Worm (Caenorhabditis elegans): ENCODE measurements around the gene C04E6.12.

C04E6.12 gene

ce11 chrV:5963696-5964095 is 43.9 kb upstream of the C04E6.12 start, which contains the start of gene pcm-1 (continued):
- TF ChIP-seq ZK546.5 (tag; optimal IDR thresholded peaks at IDR 0.05) = no peak
- no peak for TF ChIP-seq ces-1 (GFP tag; optimal IDR thresholded peaks at IDR 0.05)
- TF ChIP-seq rbr-2 (tag; optimal IDR thresholded peaks at IDR 0.05) = peak; percentile 5
- no peak for TF ChIP-seq nhr-25 (tag; optimal IDR thresholded peaks at IDR 0.05; ENCODE audit: borderline replicate concordance, insufficient read depth)
- TF ChIP-seq nhr-111 (GFP tag; optimal IDR thresholded peaks at IDR 0.05) = no peak
- TF ChIP-seq madf-9 (GFP tag; conservative IDR thresholded peaks at IDR 0.05) = no peak
- TF ChIP-seq mdt-29 (GFP tag; IDR thresholded peaks at IDR 0.05) = no peak
- TF ChIP-seq Y48G9A.11 (GFP tag; IDR thresholded peaks at IDR 0.05) = no peak
- no peak for TF ChIP-seq egl-27 (tag; optimal IDR thresholded peaks at IDR 0.05)
- no peak for TF ChIP-seq lin-13 (GFP tag; optimal IDR thresholded peaks at IDR 0.05)
- no peak for TF ChIP-seq dve-1 (tag; optimal IDR thresholded peaks at IDR 0.05; ENCODE audit: insufficient read depth)
- TF ChIP-seq lin-38 (GFP tag; IDR thresholded peaks at IDR 0.05) = no peak
- TF ChIP-seq F44E2.7 (GFP tag; IDR thresholded peaks at IDR 0.05) = no peak
- no peak for TF ChIP-seq daf-19 (GFP tag; conservative IDR thresholded peaks at IDR 0.05)
- TF ChIP-seq F37D6.2 (tag; optimal IDR thresholded peaks at IDR 0.05) = no peak
- TF ChIP-seq duxl-1 (tag; optimal IDR thresholded peaks at IDR 0.05; ENCODE audit: poor library complexity) = no peak
- no peak for TF ChIP-seq cey-2 (tag; optimal IDR thresholded peaks at IDR 0.05; ENCODE audit: borderline replicate concordance, insufficient read depth)
- TF ChIP-seq tra-1 (GFP tag; IDR thresholded peaks at IDR 0.05) = no peak
- no peak for TF ChIP-seq F26F4.8 (GFP tag; conservative IDR thresholded peaks at IDR 0.05)
- no peak for TF ChIP-seq lin-15B (tag; optimal IDR thresholded peaks at IDR 0.05)
- TF ChIP-seq ceh-20 (GFP tag; IDR thresholded peaks at IDR 0.05) = no peak
- peak; percentile 13 for TF ChIP-seq mep-1 (tag; optimal IDR thresholded peaks at IDR 0.05)
- no peak for TF ChIP-seq nhr-41 (GFP tag; IDR thresholded peaks at IDR 0.05)
- TF ChIP-seq nhr-102 (tag; optimal IDR thresholded peaks at IDR 0.05) = no peak
- TF ChIP-seq lsy-2 (tag; optimal IDR thresholded peaks at IDR 0.05) = peak in 1 of 2 experiments; percentile 49
- no peak for TF ChIP-seq fkh-10 (GFP tag; optimal IDR thresholded peaks at IDR 0.05)
- TF ChIP-seq ctbp-1 (GFP tag; IDR thresholded peaks at IDR 0.05) = no peak
- TF ChIP-seq nhr-11 (tag; optimal IDR thresholded peaks at IDR 0.05) = no peak
- TF ChIP-seq ama-1 (optimal IDR thresholded peaks at IDR 0.05) = no peak
- TF ChIP-seq dmd-8 (GFP tag; IDR thresholded peaks at IDR 0.05) = no peak
- no peak for TF ChIP-seq ztf-11 (tag; optimal IDR thresholded peaks at IDR 0.05)
- TF ChIP-seq F10B5.3 (tag; optimal IDR thresholded peaks at IDR 0.05) = no peak
- TF ChIP-seq ceh-82 (tag; optimal IDR thresholded peaks at IDR 0.05) = no peak
- no peak for TF ChIP-seq arid-1 (GFP tag; conservative IDR thresholded peaks at IDR 0.05)
- TF ChIP-seq nhr-6 (tag; optimal IDR thresholded peaks at IDR 0.05) = no peak
- TF ChIP-seq T20F7.1 (GFP tag; optimal IDR thresholded peaks at IDR 0.05) = no peak
- TF ChIP-seq hif-1 (tag; optimal IDR thresholded peaks at IDR 0.05) = no peak
- no peak for TF ChIP-seq pqm-1 (tag; optimal IDR thresholded peaks at IDR 0.05)
- no peak for TF ChIP-seq T26A8.4 (GFP tag; IDR thresholded peaks at IDR 0.05)
- TF ChIP-seq dmd-6 (GFP tag; IDR thresholded peaks at IDR 0.05) = no peak
- peak in 1 of 2 experiments; percentile 71 for TF ChIP-seq daf-16 (GFP tag; optimal IDR thresholded peaks at IDR 0.05)
- TF ChIP-seq daf-16 (tag; optimal IDR thresholded peaks at IDR 0.05) = peak; percentile 92

DNA sequence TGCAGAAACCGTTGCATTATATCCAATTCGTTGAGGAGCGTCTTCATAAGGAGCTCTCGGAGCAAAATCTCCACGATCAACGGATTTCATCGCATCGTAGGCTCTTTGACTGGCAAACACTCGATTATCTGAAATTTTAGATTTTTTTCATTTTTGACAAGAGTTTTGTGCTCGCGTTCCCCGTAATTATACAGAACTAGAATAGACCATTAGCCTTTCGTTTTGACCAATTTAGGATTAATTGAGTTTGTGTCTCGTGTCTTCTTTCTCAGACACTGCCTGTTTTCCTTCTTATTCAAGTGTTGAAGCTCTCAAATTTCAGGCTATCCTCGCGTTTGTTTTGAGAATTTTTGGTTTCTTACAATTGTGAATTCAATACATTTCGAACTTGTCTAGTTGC is 43.3 kb upstream of the C04E6.12 start:
- TF ChIP-seq Y48G9A.11 (GFP tag; IDR thresholded peaks at IDR 0.05) = no peak
- no peak for TF ChIP-seq pqm-1 (tag; optimal IDR thresholded peaks at IDR 0.05)
- no peak for TF ChIP-seq hlh-11 (tag; optimal IDR thresholded peaks at IDR 0.05)
- TF ChIP-seq rbr-2 (tag; optimal IDR thresholded peaks at IDR 0.05) = no peak
- no peak for TF ChIP-seq T20F7.1 (GFP tag; optimal IDR thresholded peaks at IDR 0.05)
- no peak for TF ChIP-seq zip-2 (tag; optimal IDR thresholded peaks at IDR 0.05)
- no peak for TF ChIP-seq D1046.2 (GFP tag; IDR thresholded peaks at IDR 0.05)
- no peak for TF ChIP-seq snpc-4 (tag; optimal IDR thresholded peaks at IDR 0.05)
